Worm (Caenorhabditis elegans): ENCODE data around the gene srm-4.

The srm-4 gene

DNA sequence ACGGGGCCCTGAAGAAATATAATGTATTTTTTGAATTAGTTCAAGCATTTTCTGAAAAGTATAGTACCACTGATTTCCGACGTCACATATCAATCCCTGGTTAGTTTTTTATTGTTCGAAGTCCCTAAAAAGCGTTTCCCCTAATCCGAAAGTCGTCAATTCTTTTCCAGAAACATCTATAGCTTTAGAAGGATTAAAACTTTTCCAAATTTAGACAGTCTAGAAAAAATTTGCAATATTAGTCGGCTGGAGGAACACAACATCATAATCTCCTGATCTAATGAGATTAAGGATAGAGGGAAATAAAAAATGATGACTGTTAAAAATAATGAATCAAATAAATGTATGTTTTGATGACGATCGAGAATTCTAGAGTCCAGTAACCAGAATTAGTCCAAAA lies 44.8 kb downstream of the srm-4 start:
- TF ChIP-seq nhr-237 (tag; optimal IDR thresholded peaks at IDR 0.05) (no peak), flh-1 (GFP tag; optimal IDR thresholded peaks at IDR 0.05) (no peak), ceh-39 (tag; optimal IDR thresholded peaks at IDR 0.05) (no peak), bed-3 (GFP tag; optimal IDR thresholded peaks at IDR 0.05) (no peak)

DNA sequence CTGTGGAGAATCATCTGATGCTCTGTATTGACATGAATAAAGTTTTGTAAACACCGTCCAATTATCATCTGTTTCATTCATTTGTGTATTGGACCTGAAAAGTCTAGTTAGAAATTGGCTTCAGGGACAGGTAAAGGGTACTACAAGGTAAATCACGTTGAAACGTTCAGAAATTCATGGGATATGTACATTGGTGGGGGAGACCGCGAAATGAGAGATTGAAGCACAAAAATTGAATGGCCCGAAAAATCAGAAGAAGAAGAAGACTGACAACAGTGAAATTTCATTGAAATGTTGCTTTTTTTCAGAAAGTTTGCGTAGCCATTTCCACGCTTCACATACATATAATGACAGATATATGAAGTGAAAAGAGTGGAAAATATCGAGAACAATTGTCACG lies 45.8 kb downstream of the srm-4 start, which contains the start of gene npr-43:
npr-43 (minus strand) TSS at position 101 of the 400 bp plus-strand sequence.
- TF ChIP-seq tbx-8 (GFP tag; optimal IDR thresholded peaks at IDR 0.05): no peak
- no peak for TF ChIP-seq elt-3 (tag; optimal IDR thresholded peaks at IDR 0.05)
- no peak for TF ChIP-seq unc-39 (tag; optimal IDR thresholded peaks at IDR 0.05)
- TF ChIP-seq mep-1 (tag; optimal IDR thresholded peaks at IDR 0.05): no peak

- TF ChIP-seq M03D4.4 (tag; optimal IDR thresholded peaks at IDR 0.05): no peak
- TF ChIP-seq mab-5 (tag; optimal IDR thresholded peaks at IDR 0.05): no peak
- TF ChIP-seq unc-120 (tag; optimal IDR thresholded peaks at IDR 0.05; ENCODE audit: poor library complexity, severe bottlenecking): no peak
Observed at ce11 chrV:14380242-14380641, 47.0 kb downstream of the srm-4 start.
